Fruit fly (Drosophila melanogaster) whole organism, embryonic: Measurements from ENCODE around the gene bon.
A peak's percentile ranks its signal among the peaks of the same experiment; 100 is the strongest.

Source experiments
- Ada2b ChIP-seq: fragments of 200-800 bp; sonication (Bioruptor generic); IDR thresholded peaks from 2 replicates; pipeline ENCODE4 v1.3.6; 2022; ENCODE audit warnings: missing biosample characterization, missing genetic modification characterization
- Antp ChIP-seq: fragments of 200-800 bp; sonication (Bioruptor generic); optimal IDR thresholded peaks from 3 replicates; lab custom pipeline; 2016; ENCODE audit warnings: missing biosample characterization, missing genetic modification characterization
- CG11560 ChIP-seq: fragments of 200-800 bp; sonication (Bioruptor generic); IDR thresholded peaks from 3 replicates; pipeline ENCODE4 v1.3.6; 2022; ENCODE audit warnings: missing biosample characterization, missing genetic modification characterization
- CG12219 ChIP-seq: fragments of 200-800 bp; sonication (Bioruptor generic); optimal IDR thresholded peaks from 3 replicates; lab custom pipeline; 2018; ENCODE audit warnings: missing biosample characterization, mild to moderate bottlenecking, missing genetic modification characterization
- CG14965 ChIP-seq: fragments of 200-800 bp; sonication (Bioruptor generic); optimal IDR thresholded peaks from 2 replicates; lab custom pipeline; 2016; ENCODE audit warnings: missing biosample characterization, missing genetic modification characterization, borderline replicate concordance
- CG15696 ChIP-seq: fragments of 200-800 bp; sonication (Bioruptor generic); optimal IDR thresholded peaks from 2 replicates; lab custom pipeline; 2019; ENCODE audit warnings: missing biosample characterization, mild to moderate bottlenecking, missing genetic modification characterization, moderate library complexity
- CG1647 ChIP-seq: fragments of 200-800 bp; sonication (Bioruptor generic); optimal IDR thresholded peaks from 3 replicates; lab custom pipeline; 2016; ENCODE audit warnings: missing biosample characterization, missing genetic modification characterization
- CG17912 ChIP-seq: fragments of 200-800 bp; sonication (Bioruptor generic); optimal IDR thresholded peaks from 2 replicates; lab custom pipeline; 2018; ENCODE audit warnings: missing biosample characterization, mild to moderate bottlenecking, missing genetic modification characterization
- CG3407 ChIP-seq: fragments of 200-800 bp; sonication (Bioruptor generic); optimal IDR thresholded peaks from 2 replicates; lab custom pipeline; 2018; ENCODE audit warnings: missing biosample characterization, mild to moderate bottlenecking, missing genetic modification characterization
- CG5180 ChIP-seq: fragments of 200-800 bp; sonication (Bioruptor generic); optimal IDR thresholded peaks from 3 replicates; lab custom pipeline; 2017; ENCODE audit warnings: missing biosample characterization, missing genetic modification characterization, mild to moderate bottlenecking, moderate library complexity, missing genetic modification reagents
- CG6689 ChIP-seq: fragments of 200-800 bp; sonication (Bioruptor generic); IDR thresholded peaks from 2 replicates; pipeline ENCODE4 v1.3.6; 2022; ENCODE audit warnings: missing biosample characterization, missing genetic modification characterization
- CG8359 ChIP-seq: fragments of 200-800 bp; sonication (Bioruptor generic); optimal IDR thresholded peaks from 2 replicates; lab custom pipeline; 2017; ENCODE audit warnings: missing biosample characterization, mild to moderate bottlenecking, missing genetic modification characterization, borderline replicate concordance
- CG9876 ChIP-seq: fragments of 200-800 bp; sonication (Bioruptor generic); optimal IDR thresholded peaks from 2 replicates; lab custom pipeline; 2016; ENCODE audit warnings: missing biosample characterization, missing genetic modification characterization
- CTCF ChIP-seq: fragments of 200-800 bp; sonication (Bioruptor generic); optimal IDR thresholded peaks from 2 replicates; lab custom pipeline; 2017; ENCODE audit warnings: missing biosample characterization, mild to moderate bottlenecking, missing genetic modification characterization, moderate library complexity
- D19A ChIP-seq: fragments of 200-800 bp; optimal IDR thresholded peaks from 3 replicates; lab custom pipeline; 2019; ENCODE audit warnings: missing biosample characterization, mild to moderate bottlenecking, missing genetic modification characterization, moderate library complexity
- Dad ChIP-seq: fragments of 200-800 bp; sonication (Bioruptor generic); optimal IDR thresholded peaks from 3 replicates; lab custom pipeline; 2016; ENCODE audit warnings: missing biosample characterization, missing genetic modification characterization
- Fer1 ChIP-seq: fragments of 200-800 bp; sonication (Bioruptor generic); optimal IDR thresholded peaks from 2 replicates; lab custom pipeline; 2017; ENCODE audit warnings: missing biosample characterization, mild to moderate bottlenecking, missing genetic modification characterization
- Fer3 ChIP-seq: fragments of 200-800 bp; sonication (Bioruptor generic); optimal IDR thresholded peaks from 2 replicates; lab custom pipeline; 2018; ENCODE audit warnings: missing biosample characterization, mild to moderate bottlenecking, missing genetic modification characterization, moderate library complexity
- Hey ChIP-seq: fragments of 200-800 bp; sonication (Bioruptor generic); optimal IDR thresholded peaks from 3 replicates; lab custom pipeline; 2018; ENCODE audit warnings: missing biosample characterization, mild to moderate bottlenecking, missing genetic modification characterization
- Hr3 ChIP-seq: fragments of 200-800 bp; sonication (Bioruptor generic); optimal IDR thresholded peaks from 3 replicates; lab custom pipeline; 2016; ENCODE audit warnings: missing biosample characterization, missing genetic modification characterization
- Hr39 ChIP-seq: fragments of >200 bp; optimal IDR thresholded peaks from 2 replicates; lab custom pipeline; 2017
- Lpt ChIP-seq: fragments of >200 bp; optimal IDR thresholded peaks from 2 replicates; lab custom pipeline; 2018; ENCODE audit warnings: missing biosample characterization, missing genetic modification characterization
- Max ChIP-seq: fragments of 200-800 bp; sonication (Bioruptor generic); optimal IDR thresholded peaks from 2 replicates; lab custom pipeline; 2016; ENCODE audit warnings: missing biosample characterization, mild to moderate bottlenecking, missing genetic modification characterization
- Mes4 ChIP-seq: fragments of 200-800 bp; sonication (Bioruptor generic); optimal IDR thresholded peaks from 2 replicates; lab custom pipeline; 2016; ENCODE audit warnings: missing biosample characterization, missing genetic modification characterization
- NK7.1 ChIP-seq: fragments of 200-800 bp; sonication (Bioruptor generic); optimal IDR thresholded peaks from 3 replicates; lab custom pipeline; 2016; ENCODE audit warnings: missing biosample characterization, missing genetic modification characterization
- Optix ChIP-seq: fragments of 200-800 bp; sonication (Bioruptor generic); IDR thresholded peaks from 3 replicates; pipeline ENCODE4 v1.3.6; 2022; ENCODE audit warnings: missing biosample characterization, missing genetic modification characterization
- ab ChIP-seq: fragments of 200-800 bp; sonication (Bioruptor generic); optimal IDR thresholded peaks from 2 replicates; lab custom pipeline; 2016; ENCODE audit warnings: missing biosample characterization, missing genetic modification characterization
- bsh ChIP-seq, 2 experiments: fragments of 200-800 bp; sonication (Bioruptor generic); optimal IDR thresholded peaks; 2 replicates each; lab custom pipeline; 2017 to 2018; ENCODE audit warnings: mild to moderate bottlenecking in 2 of 2, missing biosample characterization in 2 of 2, missing genetic modification characterization in 2 of 2, moderate library complexity in 1 of 2
- cato ChIP-seq: fragments of 200-800 bp; sonication (Bioruptor generic); optimal IDR thresholded peaks from 2 replicates; lab custom pipeline; 2016; ENCODE audit warnings: missing biosample characterization, missing genetic modification characterization, borderline replicate concordance
- croc ChIP-seq: fragments of 200-800 bp; sonication (Bioruptor generic); conservative IDR thresholded peaks from 3 replicates; pipeline ENCODE4 v1.3.6; 2022; ENCODE audit warnings: missing biosample characterization, missing genetic modification characterization
- dati ChIP-seq: fragments of 200-800 bp; sonication (Bioruptor generic); IDR thresholded peaks from 2 replicates; pipeline ENCODE4 v1.3.6; 2022; ENCODE audit warnings: missing biosample characterization, missing genetic modification characterization
- eve ChIP-seq, 2 experiments: fragments of >200 bp; optimal IDR thresholded peaks; 2 replicates each; lab custom pipeline; 2017; ENCODE audit warnings: missing biosample characterization in 2 of 2, missing genetic modification characterization in 2 of 2
- gce ChIP-seq: fragments of 200-800 bp; sonication (Bioruptor generic); IDR thresholded peaks from 3 replicates; pipeline ENCODE4 v1.3.6; 2022; ENCODE audit warnings: missing biosample characterization, missing genetic modification characterization
- gt ChIP-seq: fragments of 200-800 bp; sonication (Bioruptor generic); IDR thresholded peaks from 2 replicates; pipeline ENCODE4 v1.3.6; 2022; ENCODE audit warnings: missing biosample characterization, missing genetic modification characterization
- ham ChIP-seq: fragments of 200-800 bp; sonication (Bioruptor generic); IDR thresholded peaks from 2 replicates; pipeline ENCODE4 v1.3.6; 2022; ENCODE audit warnings: missing biosample characterization, missing genetic modification characterization
- nau ChIP-seq: fragments of 200-800 bp; sonication (Bioruptor generic); optimal IDR thresholded peaks from 3 replicates; lab custom pipeline; 2017; ENCODE audit warnings: missing biosample characterization, mild to moderate bottlenecking, missing genetic modification characterization, missing genetic modification reagents
- nom ChIP-seq: fragments of 200-800 bp; sonication (Bioruptor generic); optimal IDR thresholded peaks from 2 replicates; lab custom pipeline; 2017; ENCODE audit warnings: missing biosample characterization, missing genetic modification characterization, mild to moderate bottlenecking, moderate library complexity, missing genetic modification reagents
- pfk ChIP-seq: fragments of 200-800 bp; sonication (Bioruptor generic); optimal IDR thresholded peaks from 2 replicates; lab custom pipeline; 2018; ENCODE audit warnings: missing biosample characterization, mild to moderate bottlenecking, missing genetic modification characterization, moderate library complexity
- sc ChIP-seq, 3 experiments: fragments of >200 bp in 2 of 3; fragments of 200-800 bp in 1 of 3; sonication (Bioruptor generic) in 1 of 3; optimal IDR thresholded peaks; 2 replicates in 2 of 3; 3 replicates in 1 of 3; lab custom pipeline; 2017; ENCODE audit warnings: mild to moderate bottlenecking in 1 of 3, missing biosample characterization in 1 of 3, missing genetic modification characterization in 1 of 3, missing genetic modification reagents in 1 of 3
- slou ChIP-seq: fragments of 200-800 bp; sonication (Bioruptor generic); optimal IDR thresholded peaks from 3 replicates; lab custom pipeline; 2016; ENCODE audit warnings: missing biosample characterization, missing genetic modification characterization
- sqz ChIP-seq: fragments of 200-800 bp; sonication (Bioruptor generic); optimal IDR thresholded peaks from 3 replicates; lab custom pipeline; 2018; ENCODE audit warnings: missing biosample characterization, mild to moderate bottlenecking, missing genetic modification characterization
- stc ChIP-seq: fragments of 200-800 bp; sonication (Bioruptor generic); IDR thresholded peaks from 2 replicates; pipeline ENCODE4 v1.3.6; 2022; ENCODE audit warnings: missing biosample characterization, missing genetic modification characterization
- tap ChIP-seq: fragments of 200-800 bp; optimal IDR thresholded peaks from 3 replicates; lab custom pipeline; 2019; ENCODE audit warnings: missing biosample characterization, mild to moderate bottlenecking, missing genetic modification characterization, moderate library complexity
- tgo ChIP-seq: fragments of 200-800 bp; sonication (Bioruptor generic); IDR thresholded peaks from 3 replicates; pipeline ENCODE4 v1.3.6; 2022; ENCODE audit warnings: missing biosample characterization, missing genetic modification characterization
- tna ChIP-seq: fragments of 200-800 bp; sonication (Bioruptor generic); IDR thresholded peaks from 2 replicates; pipeline ENCODE4 v1.3.6; 2022; ENCODE audit warnings: missing biosample characterization, missing genetic modification characterization; ENCODE audit not compliant: partially characterized antibody
- tx ChIP-seq: fragments of 200-800 bp; sonication (Bioruptor generic); optimal IDR thresholded peaks from 2 replicates; lab custom pipeline; 2016; ENCODE audit warnings: missing biosample characterization, missing genetic modification characterization
- vnd ChIP-seq: fragments of 200-800 bp; sonication (Bioruptor generic); IDR thresholded peaks from 3 replicates; pipeline ENCODE4 v1.3.6; 2022; ENCODE audit warnings: missing biosample characterization, missing genetic modification characterization; ENCODE audit not compliant: partially characterized antibody
- zen2 ChIP-seq: fragments of 200-800 bp; sonication (Bioruptor generic); IDR thresholded peaks from 3 replicates; pipeline ENCODE4 v1.3.6; 2022; ENCODE audit warnings: missing biosample characterization, missing genetic modification characterization; ENCODE audit not compliant: partially characterized antibody
- zfh2 ChIP-seq: fragments of 200-800 bp; sonication (Bioruptor generic); optimal IDR thresholded peaks from 2 replicates; lab custom pipeline; 2016; ENCODE audit warnings: missing biosample characterization, missing genetic modification characterization

The bon gene

dm6 chr3R:20550632-20551486, 42.1 kb upstream of the bon start (continued):
- no peak for TF ChIP-seq eve (GFP tag; optimal IDR thresholded peaks at IDR 0.05; lab: Kevin White, UChicago)
- TF ChIP-seq sc (optimal IDR thresholded peaks at IDR 0.05; lab: Kevin White, UChicago) = no peak
- peak; percentile 57 for TF ChIP-seq sc (GFP tag; optimal IDR thresholded peaks at IDR 0.05; lab: Kevin White, UChicago)
- TF ChIP-seq zfh2 (GFP tag; lab: Kevin White, UChicago) = no peak
- no peak for TF ChIP-seq cato (GFP tag; lab: Kevin White, UChicago)
- no peak for TF ChIP-seq Antp (GFP tag; lab: Kevin White, UChicago)
- peak; percentile 57 to 75 for TF ChIP-seq bsh (GFP tag; optimal IDR thresholded peaks at IDR 0.05; lab: Kevin White, UChicago)
- peak; percentile 91 for TF ChIP-seq Hey (tag; lab: Kevin White, UChicago)
- no peak for TF ChIP-seq ham
- no peak for TF ChIP-seq Ada2b (GFP tag; lab: Robert Waterston, UW)
- TF ChIP-seq nom = peak; percentile 67
- TF ChIP-seq CG3407 (GFP tag; lab: Kevin White, UChicago) = peak; percentile 91
- peak; percentile 19 for TF ChIP-seq CTCF (GFP tag; lab: Kevin White, UChicago)
- peak; percentile 93 for TF ChIP-seq vnd
- no peak; the same call in 2 of the 3 replicates for TF ChIP-seq tgo (GFP tag; lab: Robert Waterston, UW)
- TF ChIP-seq CG17912 (GFP tag; lab: Kevin White, UChicago) = peak; percentile 94
- TF ChIP-seq Max (GFP tag; lab: Kevin White, UChicago) = no peak
- TF ChIP-seq gce = peak; percentile 65; the same call in 1 of the 3 replicates
- peak; percentile 90 for TF ChIP-seq CG5180 (GFP tag; lab: Kevin White, UChicago)
- TF ChIP-seq Dad (GFP tag; lab: Kevin White, UChicago) = peak; percentile 32
- TF ChIP-seq sqz (GFP tag; lab: Kevin White, UChicago) = peak; percentile 83
- TF ChIP-seq nau (GFP tag; lab: Kevin White, UChicago) = peak; percentile 91
- peak; percentile 91 for TF ChIP-seq Fer1
- TF ChIP-seq CG12219 = peak; percentile 83
- TF ChIP-seq croc (GFP tag; lab: Robert Waterston, UW) = no peak
- peak; percentile 75 for TF ChIP-seq tap (tag; lab: Kevin White, UChicago)
- peak; percentile 63 for TF ChIP-seq Fer3 (tag; lab: Kevin White, UChicago)
- TF ChIP-seq dati (GFP tag; lab: Robert Waterston, UW) = 0 out of 2 replicates have a peak, but pooled peaks have one; percentile 24
- TF ChIP-seq pfk (GFP tag; lab: Kevin White, UChicago) = peak; percentile 76
- TF ChIP-seq D19A (tag; lab: Kevin White, UChicago) = peak; percentile 16
- TF ChIP-seq zen2 (GFP tag; lab: Robert Waterston, UW) = peak; percentile 95
- peak; percentile 4 for TF ChIP-seq NK7.1
- peak; percentile 38 for TF ChIP-seq CG9876
- TF ChIP-seq CG15696 (tag; lab: Kevin White, UChicago) = peak; percentile 91
- TF ChIP-seq tx (GFP tag; lab: Kevin White, UChicago) = no peak
- peak; percentile 51 for TF ChIP-seq CG8359 (GFP tag; lab: Kevin White, UChicago)
- no peak for TF ChIP-seq Lpt (GFP tag; lab: Kevin White, UChicago)
- no peak for TF ChIP-seq slou (GFP tag; lab: Kevin White, UChicago)
- peak; percentile 24; the same call in 1 of the 2 replicates for TF ChIP-seq CG6689 (GFP tag; lab: Robert Waterston, UW)
- TF ChIP-seq Hr3 (GFP tag; lab: Kevin White, UChicago) = no peak
- peak; percentile 66 for TF ChIP-seq CG14965 (GFP tag; lab: Kevin White, UChicago)
- peak; percentile 57 for TF ChIP-seq Mes4
- TF ChIP-seq Optix (GFP tag; lab: Robert Waterston, UW) = no peak
- peak; percentile 69; the same call in 1 of the 2 replicates for TF ChIP-seq stc (GFP tag; lab: Robert Waterston, UW)
- no peak for TF ChIP-seq gt
- peak; percentile 94 for TF ChIP-seq tna (GFP tag; lab: Robert Waterston, UW)
- TF ChIP-seq ab = no peak
- TF ChIP-seq CG1647 = peak; percentile 23
- no peak for TF ChIP-seq CG11560 (tag; lab: Robert Waterston, UW)
- TF ChIP-seq Hr39 = no peak
